Fruit fly (Drosophila melanogaster) whole organism, wandering third instar larva: ENCODE measurements around the gene Nepl13.

Experiments
- Abd-B ChIP-seq: fragments of >200 bp; optimal IDR thresholded peaks from 2 replicates; lab custom pipeline; 2017; ENCODE audit warnings: missing biosample characterization, missing genetic modification characterization
- CG9705 ChIP-seq: fragments of 200-800 bp; sonication (Bioruptor generic); optimal IDR thresholded peaks from 2 replicates; lab custom pipeline; 2018; ENCODE audit warnings: missing biosample characterization, mild to moderate bottlenecking, missing genetic modification characterization
- CrebA ChIP-seq: fragments of 200-800 bp; sonication (Bioruptor generic); optimal IDR thresholded peaks from 2 replicates; lab custom pipeline; 2016; ENCODE audit warnings: missing biosample characterization, mild to moderate bottlenecking, missing genetic modification characterization, borderline replicate concordance
- Dfd ChIP-seq: fragments of >200 bp; optimal IDR thresholded peaks from 2 replicates; lab custom pipeline; 2017; ENCODE audit warnings: missing biosample characterization, missing genetic modification characterization
- Dif ChIP-seq: fragments of 200-275, 200-300 bp; sonication (Bioruptor generic); optimal IDR thresholded peaks from 2 replicates; lab custom pipeline; 2018; ENCODE audit warnings: missing biosample characterization, missing genetic modification characterization; ENCODE audit not compliant: partially characterized antibody
- GATAd ChIP-seq: sonication (Bioruptor generic); optimal IDR thresholded peaks from 2 replicates; lab custom pipeline; 2016; ENCODE audit warnings: missing biosample characterization, missing genetic modification characterization
- HLH106 ChIP-seq: fragments of 200-800 bp; optimal IDR thresholded peaks from 3 replicates; lab custom pipeline; 2019; ENCODE audit warnings: missing biosample characterization, mild to moderate bottlenecking, missing genetic modification characterization, moderate library complexity
- Hnf4 ChIP-seq: fragments of 200-800 bp; sonication (Bioruptor generic); optimal IDR thresholded peaks from 2 replicates; lab custom pipeline; 2016; ENCODE audit warnings: missing biosample characterization, mild to moderate bottlenecking, missing genetic modification characterization
- Hr78 ChIP-seq: fragments of >200 bp; optimal IDR thresholded peaks from 2 replicates; lab custom pipeline; 2017; ENCODE audit warnings: missing biosample characterization, missing genetic modification characterization
- Hr83 ChIP-seq: fragments of 200-300 bp; sonication (Bioruptor generic); optimal IDR thresholded peaks from 2 replicates; lab custom pipeline; 2016; ENCODE audit warnings: missing biosample characterization, mild to moderate bottlenecking, missing genetic modification characterization, moderate library complexity; ENCODE audit not compliant: poor library complexity, severe bottlenecking
- Jra ChIP-seq: sonication (Bioruptor generic); optimal IDR thresholded peaks from 2 replicates; lab custom pipeline; 2016; ENCODE audit warnings: missing biosample characterization, missing genetic modification characterization
- Mio ChIP-seq: sonication (Bioruptor generic); optimal IDR thresholded peaks from 2 replicates; lab custom pipeline; 2016; ENCODE audit warnings: missing biosample characterization, missing genetic modification characterization
- N ChIP-seq: fragments of >200 bp; optimal IDR thresholded peaks from 2 replicates; lab custom pipeline; 2018; ENCODE audit warnings: missing biosample characterization, missing external identifiers, missing genetic modification characterization
- Sp1 ChIP-seq: fragments of 200-800 bp; sonication (Bioruptor generic); optimal IDR thresholded peaks from 3 replicates; lab custom pipeline; 2019; ENCODE audit warnings: missing biosample characterization, mild to moderate bottlenecking, missing genetic modification characterization, moderate library complexity
- Vsx2 ChIP-seq: fragments of 200-300, 225-300 bp; sonication (Bioruptor generic); optimal IDR thresholded peaks from 2 replicates; lab custom pipeline; 2018; ENCODE audit warnings: missing biosample characterization, missing genetic modification characterization; ENCODE audit not compliant: partially characterized antibody
- br ChIP-seq: fragments of 200-800 bp; sonication (Bioruptor generic); optimal IDR thresholded peaks from 2 replicates; lab custom pipeline; 2016; ENCODE audit warnings: missing biosample characterization, missing genetic modification characterization
- brk ChIP-seq: fragments of 200-800 bp; sonication (Bioruptor generic); optimal IDR thresholded peaks from 2 replicates; lab custom pipeline; 2016; ENCODE audit warnings: missing biosample characterization, mild to moderate bottlenecking, missing genetic modification characterization
- dmrt93B ChIP-seq: fragments of 200-800 bp; sonication (Bioruptor generic); optimal IDR thresholded peaks from 2 replicates; lab custom pipeline; 2018; ENCODE audit warnings: missing biosample characterization, mild to moderate bottlenecking, missing genetic modification characterization
- dsf ChIP-seq: sonication (Bioruptor generic); optimal IDR thresholded peaks from 2 replicates; lab custom pipeline; 2016; ENCODE audit warnings: missing biosample characterization, missing genetic modification characterization, borderline replicate concordance
- ey ChIP-seq: fragments of 200-800 bp; sonication (Bioruptor generic); optimal IDR thresholded peaks from 2 replicates; lab custom pipeline; 2016; ENCODE audit warnings: missing biosample characterization, missing genetic modification characterization
- foxo ChIP-seq, 2 experiments: fragments of 200-800 bp; sonication (Bioruptor generic); optimal IDR thresholded peaks; 2 replicates in 1 of 2; 3 replicates in 1 of 2; lab custom pipeline; 2016 to 2017; ENCODE audit warnings: missing biosample characterization in 2 of 2, missing genetic modification characterization in 2 of 2
- fru ChIP-seq: fragments of 200-800 bp; sonication (Bioruptor generic); optimal IDR thresholded peaks from 3 replicates; lab custom pipeline; 2016; ENCODE audit warnings: missing biosample characterization, mild to moderate bottlenecking, missing genetic modification characterization
- h ChIP-seq: fragments of 200-800 bp; sonication (Bioruptor generic); optimal IDR thresholded peaks from 3 replicates; lab custom pipeline; 2016; ENCODE audit warnings: missing biosample characterization, mild to moderate bottlenecking, missing genetic modification characterization
- jim ChIP-seq: fragments of 175-275, 200-325 bp; sonication (Bioruptor generic); optimal IDR thresholded peaks from 2 replicates; lab custom pipeline; 2016; ENCODE audit warnings: missing biosample characterization, mild to moderate bottlenecking, missing genetic modification characterization
- lola ChIP-seq: fragments of >200 bp; optimal IDR thresholded peaks from 2 replicates; lab custom pipeline; 2017; ENCODE audit warnings: missing biosample characterization, missing genetic modification characterization
- pan ChIP-seq: fragments of >200 bp; optimal IDR thresholded peaks from 2 replicates; lab custom pipeline; 2017
- psq ChIP-seq: fragments of 200-800 bp; sonication (Bioruptor generic); optimal IDR thresholded peaks from 3 replicates; lab custom pipeline; 2017; ENCODE audit warnings: missing biosample characterization, mild to moderate bottlenecking, missing genetic modification characterization, moderate library complexity
- rgr ChIP-seq: fragments of 200-800 bp; sonication (Bioruptor generic); optimal IDR thresholded peaks from 3 replicates; lab custom pipeline; 2016; ENCODE audit warnings: missing biosample characterization, mild to moderate bottlenecking, missing genetic modification characterization
- sage ChIP-seq: fragments of 200-800 bp; sonication (Bioruptor generic); optimal IDR thresholded peaks from 2 replicates; lab custom pipeline; 2016; ENCODE audit warnings: missing biosample characterization, mild to moderate bottlenecking, missing genetic modification characterization
- sv ChIP-seq: fragments of 200-800 bp; sonication (Bioruptor generic); optimal IDR thresholded peaks from 3 replicates; lab custom pipeline; 2016; ENCODE audit warnings: missing biosample characterization, missing genetic modification characterization

Nepl13 gene

DNA sequence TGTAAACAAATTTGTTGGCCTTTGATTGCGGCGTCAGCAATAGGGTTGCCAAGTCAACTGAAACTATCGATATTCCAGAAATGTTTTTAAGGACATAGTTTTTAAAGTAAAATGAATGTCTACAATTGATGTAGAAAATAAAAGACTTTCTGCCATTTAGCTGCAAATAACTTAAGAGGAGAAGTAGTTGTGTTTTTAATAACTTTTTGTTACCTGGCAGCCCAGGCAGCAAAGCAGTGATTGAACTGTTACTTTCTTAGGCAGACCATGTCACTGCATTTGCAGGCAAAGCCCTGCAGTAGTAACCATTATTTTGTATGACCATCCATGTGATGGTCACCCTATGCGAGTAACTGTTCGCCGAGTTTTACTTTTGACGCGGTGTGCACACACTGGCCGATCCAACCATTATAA lies 10.3 kb downstream of the Nepl13 start, which contains the start of the genes rumi, CG7029 and Usp12-46 (continued):
- TF ChIP-seq ey (GFP tag; lab: Kevin White, UChicago) (peak; percentile 86), br (GFP tag; lab: Kevin White, UChicago) (peak; percentile 85), Jra (no peak), brk (GFP tag; lab: Kevin White, UChicago) (no peak), GATAd (GFP tag; lab: Kevin White, UChicago) (peak; percentile 49), N (no peak), sv (GFP tag; lab: Kevin White, UChicago) (peak; percentile 69), Hnf4 (no peak), Vsx2 (GFP tag; lab: Kevin White, UChicago) (no peak)

DNA sequence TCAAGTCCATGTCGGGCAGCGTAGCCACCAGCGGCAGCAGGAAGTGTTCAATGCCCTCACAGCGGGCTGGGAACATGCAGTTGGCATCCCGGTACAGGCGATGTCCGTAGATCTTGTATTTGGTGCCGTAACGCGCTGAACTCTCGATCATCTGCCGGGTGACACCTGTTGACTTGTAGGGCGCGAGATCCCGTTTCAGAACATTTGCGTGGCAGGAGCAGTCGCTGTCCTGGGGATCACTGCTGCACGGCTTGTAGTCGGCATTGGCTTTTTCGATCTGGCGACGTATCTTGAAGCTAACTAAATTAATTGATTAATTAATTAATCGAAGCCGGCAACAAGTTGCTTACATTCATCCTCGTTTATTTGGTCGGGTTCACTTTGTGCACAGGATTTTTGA lies 10.8 kb downstream of the Nepl13 start:
- TF ChIP-seq psq (GFP tag; lab: Kevin White, UChicago) (no peak), Hr78 (GFP tag; lab: Kevin White, UChicago) (no peak), Hnf4 (no peak), dsf (GFP tag; lab: Kevin White, UChicago) (no peak), jim (GFP tag; lab: Kevin White, UChicago) (no peak), foxo (GFP tag; optimal IDR thresholded peaks at IDR 0.05; lab: Kevin White, UChicago) (no peak), Hr83 (no peak), lola (GFP tag; lab: Kevin White, UChicago) (no peak), rgr (no peak), CrebA (GFP tag; lab: Kevin White, UChicago) (no peak), Mio (GFP tag; lab: Kevin White, UChicago) (no peak), Abd-B (GFP tag; lab: Kevin White, UChicago) (no peak), Sp1 (GFP tag; lab: Kevin White, UChicago) (no peak), Dfd (GFP tag; lab: Kevin White, UChicago) (no peak), dmrt93B (GFP tag; lab: Kevin White, UChicago) (no peak), N (no peak), sv (GFP tag; lab: Kevin White, UChicago) (no peak), CG9705 (GFP tag; lab: Kevin White, UChicago) (no peak), Jra (no peak)

DNA sequence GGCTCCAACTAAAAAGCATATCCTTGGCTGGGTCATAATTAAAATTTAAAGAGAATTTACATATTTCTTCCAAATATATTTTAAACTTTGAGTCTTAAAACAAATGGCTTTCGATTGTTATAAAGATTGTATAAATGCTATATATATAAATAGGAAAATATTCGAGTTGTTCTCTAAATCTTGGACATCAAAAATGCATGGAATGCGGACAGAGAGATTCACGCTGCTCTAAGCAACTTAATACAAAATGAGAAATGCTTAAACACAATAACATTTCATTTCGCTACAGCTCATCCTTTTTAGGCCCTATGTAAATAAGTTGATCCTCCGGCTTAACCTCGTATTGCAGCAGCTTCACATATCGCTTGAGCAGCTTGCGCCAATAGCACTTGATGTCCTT lies 11.9 kb downstream of the Nepl13 start, which contains the start of gene CG31139:
Gene CG31139, minus strand, starts transcription at position 101 of the 400 bp plus-strand sequence.
- TF ChIP-seq sv (GFP tag; lab: Kevin White, UChicago) (no peak), HLH106 (tag; lab: Kevin White, UChicago) (no peak), dmrt93B (GFP tag; lab: Kevin White, UChicago) (no peak), Dfd (GFP tag; lab: Kevin White, UChicago) (no peak), Hr78 (GFP tag; lab: Kevin White, UChicago) (no peak), sage (GFP tag; lab: Kevin White, UChicago) (no peak), fru (GFP tag; lab: Kevin White, UChicago) (no peak), lola (GFP tag; lab: Kevin White, UChicago) (no peak), Sp1 (GFP tag; lab: Kevin White, UChicago) (no peak), GATAd (GFP tag; lab: Kevin White, UChicago) (no peak), ey (GFP tag; lab: Kevin White, UChicago) (no peak), Dif (GFP tag; lab: Kevin White, UChicago) (no peak), Jra (no peak), CrebA (GFP tag; lab: Kevin White, UChicago) (no peak), pan (lab: Kevin White, UChicago) (no peak), Hnf4 (no peak)

DNA sequence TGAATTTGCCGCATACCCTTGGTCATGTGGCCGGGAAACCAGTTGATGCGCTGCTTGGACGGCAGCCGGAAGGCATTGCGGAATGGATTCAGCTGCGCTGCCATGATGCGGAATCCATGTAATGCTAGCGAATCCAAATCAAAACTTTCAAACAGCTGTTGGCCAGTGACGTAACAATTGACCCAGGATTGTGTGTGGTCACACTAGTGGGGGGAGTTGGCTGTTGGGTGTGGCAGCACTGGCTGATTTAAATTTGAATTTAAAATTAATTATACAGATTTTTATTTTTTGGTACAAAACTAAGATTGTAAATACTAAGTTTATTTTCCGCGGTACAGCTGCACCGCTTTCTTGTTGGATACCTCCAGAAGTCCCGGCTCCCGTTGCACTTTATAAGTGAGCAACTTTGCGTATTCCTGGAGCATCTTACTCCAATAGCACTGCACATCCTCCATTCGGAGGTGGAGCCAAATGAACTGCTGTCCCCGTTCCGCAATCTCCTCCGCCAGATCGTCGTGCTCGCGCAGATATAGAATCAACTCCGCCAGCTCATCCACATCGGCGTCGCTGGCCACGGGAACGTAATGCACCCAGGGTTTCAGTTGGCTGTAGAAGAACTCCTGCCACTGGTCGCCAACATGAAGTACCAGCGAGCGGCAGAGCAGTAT lies 13.3 kb downstream of the Nepl13 start, which contains the start of gene CG17141:
Gene CG17141, minus strand, starts transcription at position 177 of the 668 bp plus-strand sequence.
- no peak for TF ChIP-seq fru (GFP tag; lab: Kevin White, UChicago)
- peak; percentile 26 for TF ChIP-seq Dif (GFP tag; lab: Kevin White, UChicago)
- TF ChIP-seq Hr78 (GFP tag; lab: Kevin White, UChicago) = no peak
- TF ChIP-seq jim (GFP tag; lab: Kevin White, UChicago) = no peak
- TF ChIP-seq Hnf4 = no peak
- no peak for TF ChIP-seq HLH106 (tag; lab: Kevin White, UChicago)
- TF ChIP-seq rgr = no peak
- peak; percentile 35 for TF ChIP-seq Hr83
- TF ChIP-seq h = no peak
- no peak for TF ChIP-seq sage (GFP tag; lab: Kevin White, UChicago)
- no peak for TF ChIP-seq CG9705 (GFP tag; lab: Kevin White, UChicago)
- TF ChIP-seq Dfd (GFP tag; lab: Kevin White, UChicago) = no peak
